Worm (Caenorhabditis elegans) whole organism, young adult: Measurements from ENCODE around the gene sdz-1.

Experiments used
- F52B5.7 ChIP-seq: sonication (generic microtip); optimal IDR thresholded peaks from 2 replicates; lab custom pipeline; 2016; ENCODE audit warnings: mild to moderate bottlenecking, missing genetic modification characterization, missing compliant biosample characterization
- hmg-1.2 ChIP-seq: fragments of 200-800 bp; sonication (Bioruptor generic); IDR thresholded peaks from 2 replicates; pipeline ENCODE4 v1.3.6; 2022; ENCODE audit warnings: missing genetic modification reagents, missing genetic modification characterization, missing compliant biosample characterization
- nhr-90 ChIP-seq: sonication (generic microtip); optimal IDR thresholded peaks from 2 replicates; lab custom pipeline; 2016; ENCODE audit warnings: missing genotype, mild to moderate bottlenecking, missing genetic modification characterization, missing compliant biosample characterization
- pha-4 ChIP-seq: fragments of 150-350 bp; sonication (generic microtip); optimal IDR thresholded peaks from 2 replicates; lab custom pipeline; 2014; ENCODE audit warnings: missing biosample characterization, missing genetic modification reagents, missing genetic modification characterization
- snpc-4 ChIP-seq, 5 experiments: fragments of 150-350 bp in 1 of 5; sonication (generic microtip) in 4 of 5; optimal IDR thresholded peaks; 2 replicates each; lab custom pipeline; 2014 to 2018; ENCODE audit warnings: missing genetic modification characterization in 5 of 5, missing biosample characterization in 3 of 5, antibody characterized with exemption in 2 of 5, mild to moderate bottlenecking in 2 of 5, missing compliant biosample characterization in 2 of 5, missing genotype in 2 of 5, moderate library complexity in 2 of 5, missing genetic modification reagents in 1 of 5
- unc-62 ChIP-seq: fragments of 150-350 bp; optimal IDR thresholded peaks from 2 replicates; lab custom pipeline; 2014; ENCODE audit warnings: missing biosample characterization, missing genetic modification reagents, missing genetic modification characterization
- xnd-1 ChIP-seq: sonication (generic microtip); optimal IDR thresholded peaks from 2 replicates; lab custom pipeline; 2016; ENCODE audit warnings: missing genotype, missing genetic modification reagents, missing genetic modification characterization, missing compliant biosample characterization

ce11 chrIII:8656957-8657356 lies 43.2 kb downstream of the sdz-1 start:
- TF ChIP-seq snpc-4 (GFP tag; optimal IDR thresholded peaks at IDR 0.05; lab: Kevin White, UChicago) (no peak), snpc-4 (tag; optimal IDR thresholded peaks at IDR 0.05; lab: Kevin White, UChicago) (no peak), pha-4 (tag; lab: Kevin White, UChicago) (no peak), nhr-90 (no peak), unc-62 (no peak), xnd-1 (tag; lab: Kevin White, UChicago) (no peak), F52B5.7 (no peak), hmg-1.2 (GFP tag; lab: Robert Waterston, UW) (no peak)
